5 worm cellular contexts compared by ENCODE assay signal in genomic region chrIV:3725845-3726244, ce11.
TF ChIP-seq lines count a peak whose summit lies in the region.

Gene smgl-2 (plus strand): TSS chrIV:3726164.

TF ChIP-seq in whole organism, L1 larva, 84 proteins besides CTCF, POLR2A, EP300 and RAD21 (continues in another document):
- TF ChIP-seq egl-27 (tag; optimal IDR thresholded peaks at IDR 0.05; lab: Kevin White, UChicago) = no peak
- TF ChIP-seq tbx-2 (tag; optimal IDR thresholded peaks at IDR 0.05; lab: Kevin White, UChicago) = peak; percentile 82
- peak; percentile 69 for TF ChIP-seq fos-1 (tag; optimal IDR thresholded peaks at IDR 0.05; lab: Kevin White, UChicago)
- TF ChIP-seq alr-1 (tag; optimal IDR thresholded peaks at IDR 0.05; lab: Kevin White, UChicago; ENCODE audit: borderline replicate concordance) = no peak
- TF ChIP-seq isw-1 (GFP tag; IDR thresholded peaks at IDR 0.05; lab: Robert Waterston, UW) = peak; percentile 73
- TF ChIP-seq irx-1 (tag; optimal IDR thresholded peaks at IDR 0.05; lab: Kevin White, UChicago) = peak; percentile 75
- peak; percentile 97 for TF ChIP-seq mep-1 (tag; optimal IDR thresholded peaks at IDR 0.05; lab: Kevin White, UChicago)
- TF ChIP-seq dpl-1 (GFP tag; optimal IDR thresholded peaks at IDR 0.05; lab: Kevin White, UChicago) = peak; percentile 82 to 89 (median 86)
- TF ChIP-seq C04F5.9 (tag; optimal IDR thresholded peaks at IDR 0.05; lab: Kevin White, UChicago) = peak; percentile 22
- TF ChIP-seq egl-13 (tag; optimal IDR thresholded peaks at IDR 0.05; lab: Kevin White, UChicago) = peak; percentile 65
- TF ChIP-seq snpc-4 (tag; optimal IDR thresholded peaks at IDR 0.05; lab: Kevin White, UChicago) = peak; percentile 63
- TF ChIP-seq lin-15B (tag; optimal IDR thresholded peaks at IDR 0.05; lab: Kevin White, UChicago) = peak; percentile 80
- TF ChIP-seq ztf-11 (tag; optimal IDR thresholded peaks at IDR 0.05; lab: Kevin White, UChicago) = peak in 1 of 2 experiments; percentile 52
- TF ChIP-seq snu-23 (GFP tag; optimal IDR thresholded peaks at IDR 0.05; lab: Kevin White, UChicago) = peak; percentile 90
- TF ChIP-seq sptf-1 (tag; optimal IDR thresholded peaks at IDR 0.05; lab: Kevin White, UChicago) = no peak
- TF ChIP-seq F16B12.6 (tag; optimal IDR thresholded peaks at IDR 0.05; lab: Kevin White, UChicago) = peak; percentile 100
- TF ChIP-seq swsn-7 (tag; optimal IDR thresholded peaks at IDR 0.05; lab: Kevin White, UChicago) = peak; percentile 82
- TF ChIP-seq nhr-20 (tag; optimal IDR thresholded peaks at IDR 0.05; lab: Kevin White, UChicago) = peak; percentile 76

TF ChIP-seq in whole organism, L3 larva, 47 proteins besides CTCF, POLR2A, EP300 and RAD21 (continues in another document):
- TF ChIP-seq elt-3 (tag; optimal IDR thresholded peaks at IDR 0.05; lab: Kevin White, UChicago) (no peak), daf-12 (tag; optimal IDR thresholded peaks at IDR 0.05; lab: Kevin White, UChicago) (no peak), fkh-10 (GFP tag; optimal IDR thresholded peaks at IDR 0.05; lab: Kevin White, UChicago) (no peak), ceh-9 (tag; optimal IDR thresholded peaks at IDR 0.05; lab: Kevin White, UChicago) (no peak), unc-62 (GFP tag; optimal IDR thresholded peaks at IDR 0.05; lab: Kevin White, UChicago) (no peak), nfya-1 (tag; optimal IDR thresholded peaks at IDR 0.05; lab: Kevin White, UChicago; ENCODE audit: insufficient read depth) (peak; percentile 76), ztf-4 (tag; optimal IDR thresholded peaks at IDR 0.05; lab: Kevin White, UChicago) (no peak), sea-2 (GFP tag; optimal IDR thresholded peaks at IDR 0.05; lab: Kevin White, UChicago) (no peak), nhr-28 (tag; optimal IDR thresholded peaks at IDR 0.05; lab: Kevin White, UChicago) (no peak), nhr-11 (tag; optimal IDR thresholded peaks at IDR 0.05; lab: Kevin White, UChicago) (no peak), nhr-23 (tag; optimal IDR thresholded peaks at IDR 0.05; lab: Kevin White, UChicago) (peak; percentile 65), ztf-11 (tag; optimal IDR thresholded peaks at IDR 0.05; lab: Kevin White, UChicago) (no peak), jun-1 (tag; optimal IDR thresholded peaks at IDR 0.05; lab: Kevin White, UChicago) (no peak), tbx-2 (tag; optimal IDR thresholded peaks at IDR 0.05; lab: Kevin White, UChicago) (no peak), lin-15B (tag; optimal IDR thresholded peaks at IDR 0.05; lab: Kevin White, UChicago) (peak; percentile 81), egl-5 (tag; optimal IDR thresholded peaks at IDR 0.05; lab: Kevin White, UChicago) (peak; percentile 80), lin-39 (tag; optimal IDR thresholded peaks at IDR 0.05; lab: Kevin White, UChicago) (no peak), elt-2 (tag; optimal IDR thresholded peaks at IDR 0.05; lab: Kevin White, UChicago) (peak; percentile 41), nhr-12 (tag; optimal IDR thresholded peaks at IDR 0.05; lab: Kevin White, UChicago) (no peak), nhr-76 (tag; optimal IDR thresholded peaks at IDR 0.05; lab: Kevin White, UChicago) (no peak)

TF ChIP-seq in whole organism, early embryonic, 17 proteins besides CTCF, POLR2A, EP300 and RAD21:
- TF ChIP-seq F13C5.2 (tag; optimal IDR thresholded peaks at IDR 0.05; lab: Kevin White, UChicago) (peak; percentile 78), hmg-4 (GFP tag; optimal IDR thresholded peaks at IDR 0.05; lab: Kevin White, UChicago) (peak; percentile 21), hmbx-1 (tag; optimal IDR thresholded peaks at IDR 0.05; lab: Kevin White, UChicago) (no peak)

TF ChIP-seq in whole organism, midembryonic, 9 proteins besides CTCF, POLR2A, EP300 and RAD21:
- TF ChIP-seq cog-1 (tag; optimal IDR thresholded peaks at IDR 0.05; lab: Kevin White, UChicago) (peak; percentile 38), ztf-29 (GFP tag; IDR thresholded peaks at IDR 0.05; lab: Robert Waterston, UW) (no peak)
TF ChIP-seq in whole organism, midembryonic: peak in this region for 1.

TF ChIP-seq in whole organism, young adult, 124 proteins besides CTCF, POLR2A, EP300 and RAD21 (continues in another document):
- peak; percentile 36 for TF ChIP-seq efl-1 (GFP tag; optimal IDR thresholded peaks at IDR 0.05; lab: Kevin White, UChicago)
- peak; percentile 43 for TF ChIP-seq athp-1 (tag; optimal IDR thresholded peaks at IDR 0.05; lab: Kevin White, UChicago)
- TF ChIP-seq hrde-1 (tag; optimal IDR thresholded peaks at IDR 0.05; lab: Kevin White, UChicago; ENCODE audit: borderline replicate concordance) = no peak
- peak; percentile 56 for TF ChIP-seq snpc-3.4 (tag; optimal IDR thresholded peaks at IDR 0.05; lab: Kevin White, UChicago)
- no peak for TF ChIP-seq F57C9.4 (tag; optimal IDR thresholded peaks at IDR 0.05; lab: Kevin White, UChicago)
- TF ChIP-seq ceh-27 (GFP tag; optimal IDR thresholded peaks at IDR 0.05; lab: Kevin White, UChicago) = no peak
- peak; percentile 46; the same call in 1 of the 2 replicates for TF ChIP-seq D2030.7 (GFP tag; IDR thresholded peaks at IDR 0.05; lab: Robert Waterston, UW)
- no peak for TF ChIP-seq ztf-18 (tag; optimal IDR thresholded peaks at IDR 0.05; lab: Kevin White, UChicago)
- TF ChIP-seq snpc-1.3 (tag; optimal IDR thresholded peaks at IDR 0.05; lab: Kevin White, UChicago; ENCODE audit: insufficient read depth) = peak; percentile 18
- TF ChIP-seq K11D2.4 (GFP tag; IDR thresholded peaks at IDR 0.05; lab: Robert Waterston, UW) = peak; percentile 52; the same call in 1 of the 2 replicates
- TF ChIP-seq ztf-28 (GFP tag; IDR thresholded peaks at IDR 0.05; lab: Robert Waterston, UW) = no peak
- no peak for TF ChIP-seq aptf-3 (GFP tag; IDR thresholded peaks at IDR 0.05; lab: Robert Waterston, UW)
- no peak for TF ChIP-seq egl-18 (GFP tag; IDR thresholded peaks at IDR 0.05; lab: Robert Waterston, UW)
- TF ChIP-seq zfh-2 (GFP tag; conservative IDR thresholded peaks at IDR 0.05; lab: Robert Waterston, UW) = no peak
- no peak for TF ChIP-seq ccch-3 (GFP tag; optimal IDR thresholded peaks at IDR 0.05; lab: Kevin White, UChicago)
- TF ChIP-seq Y79H2A.3 (GFP tag; conservative IDR thresholded peaks at IDR 0.05; lab: Robert Waterston, UW) = no peak
- TF ChIP-seq attf-3 (GFP tag; conservative IDR thresholded peaks at IDR 0.05; lab: Robert Waterston, UW) = no peak
- TF ChIP-seq chd-7 (tag; optimal IDR thresholded peaks at IDR 0.05; lab: Kevin White, UChicago) = no peak
- peak; percentile 24 for TF ChIP-seq F23B12.7 (tag; optimal IDR thresholded peaks at IDR 0.05; lab: Kevin White, UChicago; ENCODE audit: insufficient read depth)
- TF ChIP-seq dox-1 (GFP tag; IDR thresholded peaks at IDR 0.05; lab: Robert Waterston, UW) = peak; percentile 37; the same call in 1 of the 2 replicates
- peak; percentile 40 for TF ChIP-seq tbp1 (GFP tag; optimal IDR thresholded peaks at IDR 0.05; lab: Kevin White, UChicago)
- TF ChIP-seq madf-10 (tag; optimal IDR thresholded peaks at IDR 0.05; lab: Kevin White, UChicago) = no peak
- TF ChIP-seq unc-62 (GFP tag; optimal IDR thresholded peaks at IDR 0.05; lab: Kevin White, UChicago) = no peak
- no peak for TF ChIP-seq F55B11.4 (tag; optimal IDR thresholded peaks at IDR 0.05; lab: Kevin White, UChicago; ENCODE audit: borderline replicate concordance, insufficient read depth)
- 0 out of 2 replicates have a peak, but pooled peaks have one; percentile 28 for TF ChIP-seq rcor-1 (GFP tag; IDR thresholded peaks at IDR 0.05; lab: Robert Waterston, UW)
- no peak for TF ChIP-seq nhr-120 (GFP tag; IDR thresholded peaks at IDR 0.05; lab: Robert Waterston, UW)
- TF ChIP-seq F37B4.10 (GFP tag; IDR thresholded peaks at IDR 0.05; lab: Robert Waterston, UW) = no peak
- TF ChIP-seq dpl-1 (GFP tag; optimal IDR thresholded peaks at IDR 0.05; lab: Kevin White, UChicago) = peak; percentile 30
- TF ChIP-seq aptf-2 (GFP tag; conservative IDR thresholded peaks at IDR 0.05; lab: Robert Waterston, UW) = no peak
- TF ChIP-seq attf-5 (GFP tag; optimal IDR thresholded peaks at IDR 0.05; lab: Kevin White, UChicago) = peak; percentile 84
- no peak for TF ChIP-seq akir-1 (GFP tag; optimal IDR thresholded peaks at IDR 0.05; lab: Kevin White, UChicago)
- no peak for TF ChIP-seq Y56A3A.18 (GFP tag; IDR thresholded peaks at IDR 0.05; lab: Robert Waterston, UW)
- TF ChIP-seq ceh-58 (GFP tag; IDR thresholded peaks at IDR 0.05; lab: Robert Waterston, UW) = no peak
- peak; percentile 37; the same call in 1 of the 2 replicates for TF ChIP-seq F33H1.4 (GFP tag; IDR thresholded peaks at IDR 0.05; lab: Robert Waterston, UW)
- no peak for TF ChIP-seq rec-8 (tag; optimal IDR thresholded peaks at IDR 0.05; lab: Kevin White, UChicago)
- TF ChIP-seq ceh-79 (tag; optimal IDR thresholded peaks at IDR 0.05; lab: Kevin White, UChicago) = no peak
- no peak for TF ChIP-seq xnd-1 (tag; optimal IDR thresholded peaks at IDR 0.05; lab: Kevin White, UChicago)
- TF ChIP-seq nhr-80 (tag; optimal IDR thresholded peaks at IDR 0.05; lab: Kevin White, UChicago) = no peak
- no peak for TF ChIP-seq bed-1 (GFP tag; IDR thresholded peaks at IDR 0.05; lab: Robert Waterston, UW)
- no peak for TF ChIP-seq madf-8 (GFP tag; conservative IDR thresholded peaks at IDR 0.05; lab: Robert Waterston, UW)
- no peak for TF ChIP-seq sea-2 (GFP tag; IDR thresholded peaks at IDR 0.05; lab: Robert Waterston, UW)
- no peak for TF ChIP-seq Y95B8A.8 (GFP tag; IDR thresholded peaks at IDR 0.05; lab: Robert Waterston, UW)
- TF ChIP-seq hmg-20 (GFP tag; IDR thresholded peaks at IDR 0.05; lab: Robert Waterston, UW) = no peak
- TF ChIP-seq F39B2.1 (GFP tag; IDR thresholded peaks at IDR 0.05; lab: Robert Waterston, UW) = no peak
- TF ChIP-seq B0019.2 (GFP tag; conservative IDR thresholded peaks at IDR 0.05; lab: Robert Waterston, UW) = peak; percentile 49; the same call in 1 of the 2 replicates
- peak; percentile 63 for TF ChIP-seq lin-40 (tag; optimal IDR thresholded peaks at IDR 0.05; lab: Kevin White, UChicago)
- no peak for TF ChIP-seq lag-1 (GFP tag; IDR thresholded peaks at IDR 0.05; lab: Robert Waterston, UW)
- TF ChIP-seq T26A5.8 (tag; optimal IDR thresholded peaks at IDR 0.05; lab: Kevin White, UChicago) = no peak
- no peak for TF ChIP-seq ceh-40 (GFP tag; IDR thresholded peaks at IDR 0.05; lab: Robert Waterston, UW)
- no peak for TF ChIP-seq F49E8.2 (tag; optimal IDR thresholded peaks at IDR 0.05; lab: Kevin White, UChicago; ENCODE audit: insufficient read depth)
- no peak for TF ChIP-seq nhr-179 (tag; optimal IDR thresholded peaks at IDR 0.05; lab: Kevin White, UChicago)
- TF ChIP-seq pha-4 (tag; optimal IDR thresholded peaks at IDR 0.05; lab: Kevin White, UChicago) = no peak
- TF ChIP-seq attf-6 (GFP tag; IDR thresholded peaks at IDR 0.05; lab: Robert Waterston, UW) = no peak
- no peak for TF ChIP-seq mel-28 (tag; optimal IDR thresholded peaks at IDR 0.05; lab: Kevin White, UChicago; ENCODE audit: borderline replicate concordance)

Comparison
In these comparisons a context has a peak if more than half of its experiments do, and no peak if none do; other contexts are left out.
1. Of the 8 proteins assayed by ChIP-seq in both whole organism, young adult and whole organism, L1 larva: peak only in whole organism, young adult: none; only in whole organism, L1 larva: nhr-90 and unc-130; in both: dpl-1 and efl-1; in neither: 2; mixed calls (peak in some experiments, not most) for 2.